Worm (Caenorhabditis elegans) whole organism, early embryonic: ENCODE measurements around the gene Y57G11C.1144.

ENCODE experiments used
- F13C5.2 ChIP-seq: sonication (generic microtip); optimal IDR thresholded peaks from 2 replicates; lab custom pipeline; 2017; ENCODE audit warnings: mild to moderate bottlenecking, missing genetic modification characterization, inconsistent platforms, missing compliant biosample characterization
- ama-1 ChIP-seq: fragments of 150-350 bp; optimal IDR thresholded peaks from 2 replicates; lab custom pipeline; 2014
- ceh-13 ChIP-seq: fragments of 200-800 bp; sonication (Bioruptor generic); optimal IDR thresholded peaks from 2 replicates; lab custom pipeline; 2018; ENCODE audit warnings: mild to moderate bottlenecking, missing genetic modification characterization, missing compliant biosample characterization
- ceh-36 ChIP-seq: sonication (generic microtip); optimal IDR thresholded peaks from 2 replicates; lab custom pipeline; 2016; ENCODE audit warnings: missing genetic modification characterization, inconsistent platforms, missing compliant biosample characterization
- hmg-4 ChIP-seq: fragments of 200-800 bp; sonication (Bioruptor generic); optimal IDR thresholded peaks from 2 replicates; lab custom pipeline; 2018; ENCODE audit warnings: mild to moderate bottlenecking, missing genetic modification characterization, missing compliant biosample characterization
- hnd-1 ChIP-seq: sonication (generic microtip); optimal IDR thresholded peaks from 2 replicates; lab custom pipeline; 2016; ENCODE audit warnings: missing genetic modification characterization, missing compliant biosample characterization
- scrt-1 ChIP-seq: fragments of 200-800 bp; sonication (Bioruptor generic); IDR thresholded peaks from 2 replicates; pipeline ENCODE4 v1.3.6; 2022; ENCODE audit warnings: missing genetic modification characterization, missing compliant biosample characterization
- sea-1 ChIP-seq: fragments of 200-800 bp; sonication (Bioruptor generic); conservative IDR thresholded peaks from 2 replicates; pipeline ENCODE4 v1.3.6; 2022; ENCODE audit warnings: missing genetic modification characterization, missing compliant biosample characterization
- tra-4 ChIP-seq: sonication (generic microtip); optimal IDR thresholded peaks from 2 replicates; lab custom pipeline; 2017; ENCODE audit warnings: missing genetic modification characterization, missing compliant biosample characterization

ce11 chrIV:14944234-14944633 is 7.1 kb downstream of the Y57G11C.1144 start, which contains the start of gene Y57G11C.48:
- TF ChIP-seq ama-1 (no peak), scrt-1 (GFP tag; lab: Robert Waterston, UW) (no peak), hnd-1 (tag; lab: Kevin White, UChicago) (no peak), tra-4 (tag; lab: Kevin White, UChicago) (no peak), sea-1 (GFP tag; lab: Robert Waterston, UW) (no peak), F13C5.2 (tag; lab: Kevin White, UChicago) (no peak), ceh-13 (GFP tag; lab: Kevin White, UChicago) (no peak), hmg-4 (no peak), ceh-36 (tag; lab: Kevin White, UChicago) (no peak)
